Fruit fly (Drosophila melanogaster) whole organism, embryonic: ENCODE results near the gene CG33110.

ENCODE experiments used
- ATbp ChIP-seq: fragments of 200-800 bp; sonication (Bioruptor generic); optimal IDR thresholded peaks from 2 replicates; lab custom pipeline; 2017; ENCODE audit warnings: missing biosample characterization, mild to moderate bottlenecking, missing genetic modification characterization, missing genetic modification reagents
- Abd-B ChIP-seq: fragments of 200-800 bp; sonication (Bioruptor generic); optimal IDR thresholded peaks from 2 replicates; lab custom pipeline; 2018; ENCODE audit warnings: missing biosample characterization, mild to moderate bottlenecking, missing genetic modification characterization, moderate library complexity
- CG1024 ChIP-seq: fragments of 200-800 bp; sonication (Bioruptor generic); IDR thresholded peaks from 2 replicates; pipeline ENCODE4 v1.3.6; 2022; ENCODE audit warnings: missing biosample characterization, missing genetic modification characterization
- CG11695 ChIP-seq: fragments of 200-800 bp; sonication (Bioruptor generic); IDR thresholded peaks from 3 replicates; pipeline ENCODE4 v1.3.6; 2022; ENCODE audit warnings: missing biosample characterization, missing genetic modification characterization
- CG12219 ChIP-seq: fragments of 200-800 bp; sonication (Bioruptor generic); optimal IDR thresholded peaks from 3 replicates; lab custom pipeline; 2018; ENCODE audit warnings: missing biosample characterization, mild to moderate bottlenecking, missing genetic modification characterization
- CG13287 ChIP-seq: fragments of 200-800 bp; sonication (Bioruptor generic); IDR thresholded peaks from 2 replicates; pipeline ENCODE4 v1.3.6; 2022; ENCODE audit warnings: missing biosample characterization, missing genetic modification characterization; ENCODE audit not compliant: partially characterized antibody
- CG15073 ChIP-seq: fragments of 200-800 bp; sonication (Bioruptor generic); optimal IDR thresholded peaks from 2 replicates; lab custom pipeline; 2016; ENCODE audit warnings: missing biosample characterization, missing genetic modification characterization
- CG16779 ChIP-seq: fragments of 200-800 bp; sonication (Bioruptor generic); IDR thresholded peaks from 2 replicates; pipeline ENCODE4 v1.3.6; 2022; ENCODE audit warnings: missing biosample characterization, missing genetic modification characterization
- CG18262 ChIP-seq: fragments of 200-800 bp; optimal IDR thresholded peaks from 3 replicates; lab custom pipeline; 2019; ENCODE audit warnings: missing biosample characterization, mild to moderate bottlenecking, missing genetic modification characterization, moderate library complexity
- CG31365 ChIP-seq: fragments of 200-800 bp; sonication (Bioruptor generic); optimal IDR thresholded peaks from 2 replicates; lab custom pipeline; 2018; ENCODE audit warnings: missing biosample characterization, mild to moderate bottlenecking, missing genetic modification characterization
- CG33557 ChIP-seq: fragments of 200-800 bp; sonication (Bioruptor generic); optimal IDR thresholded peaks from 2 replicates; lab custom pipeline; 2019; ENCODE audit warnings: missing biosample characterization, mild to moderate bottlenecking, missing genetic modification characterization, moderate library complexity
- CG42726 ChIP-seq: fragments of 200-800 bp; sonication (Bioruptor generic); IDR thresholded peaks from 2 replicates; pipeline ENCODE4 v1.3.6; 2022; ENCODE audit warnings: missing biosample characterization, missing genetic modification characterization; ENCODE audit not compliant: partially characterized antibody
- CG4360 ChIP-seq: fragments of 200-800 bp; sonication (Bioruptor generic); IDR thresholded peaks from 2 replicates; pipeline ENCODE4 v1.3.6; 2022; ENCODE audit warnings: missing biosample characterization, missing genetic modification characterization
- CG4707 ChIP-seq: fragments of 200-800 bp; sonication (Bioruptor generic); optimal IDR thresholded peaks from 2 replicates; lab custom pipeline; 2018; ENCODE audit warnings: missing biosample characterization, mild to moderate bottlenecking, missing genetic modification characterization, moderate library complexity
- CG6175 ChIP-seq: fragments of 200-800 bp; sonication (Bioruptor generic); IDR thresholded peaks from 3 replicates; pipeline ENCODE4 v1.3.6; 2022; ENCODE audit warnings: missing biosample characterization, missing genetic modification characterization
- CG8359 ChIP-seq: fragments of 200-800 bp; sonication (Bioruptor generic); optimal IDR thresholded peaks from 2 replicates; lab custom pipeline; 2017; ENCODE audit warnings: missing biosample characterization, mild to moderate bottlenecking, missing genetic modification characterization, borderline replicate concordance
- CG8924 ChIP-seq: fragments of 200-800 bp; optimal IDR thresholded peaks from 3 replicates; lab custom pipeline; 2019; ENCODE audit warnings: missing biosample characterization, mild to moderate bottlenecking, missing genetic modification characterization, moderate library complexity
- CG9215 ChIP-seq: fragments of 200-800 bp; sonication (Bioruptor generic); IDR thresholded peaks from 2 replicates; pipeline ENCODE4 v1.3.6; 2022; ENCODE audit warnings: missing biosample characterization, missing genetic modification characterization
- CG9817 ChIP-seq: fragments of 200-800 bp; sonication (Bioruptor generic); optimal IDR thresholded peaks from 2 replicates; lab custom pipeline; 2018; ENCODE audit warnings: missing biosample characterization, mild to moderate bottlenecking, missing genetic modification characterization, moderate library complexity
- CG9876 ChIP-seq: fragments of 200-800 bp; sonication (Bioruptor generic); optimal IDR thresholded peaks from 2 replicates; lab custom pipeline; 2016; ENCODE audit warnings: missing biosample characterization, missing genetic modification characterization
- CrebB ChIP-seq: fragments of 200-800 bp; sonication (Bioruptor generic); optimal IDR thresholded peaks from 3 replicates; lab custom pipeline; 2018; ENCODE audit warnings: missing biosample characterization, mild to moderate bottlenecking, missing genetic modification characterization
- D ChIP-seq, 2 experiments: fragments of 200-800 bp in 1 of 2; fragments of >200 bp in 1 of 2; sonication (Bioruptor generic) in 1 of 2; optimal IDR thresholded peaks; 2 replicates in 1 of 2; 3 replicates in 1 of 2; lab custom pipeline; 2017; ENCODE audit warnings: mild to moderate bottlenecking in 1 of 2, missing biosample characterization in 1 of 2, missing genetic modification characterization in 1 of 2, missing genetic modification reagents in 1 of 2
- Dbx ChIP-seq: fragments of 200-800 bp; sonication (Bioruptor generic); IDR thresholded peaks from 3 replicates; pipeline ENCODE4 v1.3.6; 2022; ENCODE audit warnings: missing biosample characterization, missing genetic modification characterization
- Dfd ChIP-seq, 2 experiments: fragments of >200 bp; optimal IDR thresholded peaks; 2 replicates each; lab custom pipeline; 2017; ENCODE audit warnings: missing biosample characterization in 2 of 2, missing genetic modification characterization in 2 of 2
- E2f2 ChIP-seq: fragments of 200-800 bp; sonication (Bioruptor generic); IDR thresholded peaks from 2 replicates; pipeline ENCODE4 v1.3.6; 2022; ENCODE audit warnings: missing biosample characterization, missing genetic modification characterization
- Gug ChIP-seq: fragments of 200-800 bp; sonication (Bioruptor generic); IDR thresholded peaks from 4 replicates; pipeline ENCODE4 v1.3.6; 2022; ENCODE audit warnings: missing biosample characterization, missing genetic modification characterization
- HLH3B ChIP-seq: fragments of 200-800 bp; sonication (Bioruptor generic); IDR thresholded peaks from 2 replicates; pipeline ENCODE4 v1.3.6; 2022; ENCODE audit warnings: missing biosample characterization, missing genetic modification characterization
- Hmx ChIP-seq: fragments of 200-800 bp; sonication (Bioruptor generic); optimal IDR thresholded peaks from 2 replicates; lab custom pipeline; 2016; ENCODE audit warnings: missing biosample characterization, missing genetic modification characterization
- Lpt ChIP-seq: fragments of >200 bp; optimal IDR thresholded peaks from 2 replicates; lab custom pipeline; 2018; ENCODE audit warnings: missing biosample characterization, missing genetic modification characterization
- Mes4 ChIP-seq: fragments of 200-800 bp; sonication (Bioruptor generic); optimal IDR thresholded peaks from 2 replicates; lab custom pipeline; 2016; ENCODE audit warnings: missing biosample characterization, missing genetic modification characterization
- NK7.1 ChIP-seq: fragments of 200-800 bp; sonication (Bioruptor generic); optimal IDR thresholded peaks from 3 replicates; lab custom pipeline; 2016; ENCODE audit warnings: missing biosample characterization, missing genetic modification characterization
- Neu2 ChIP-seq: fragments of 200-800 bp; sonication (Bioruptor generic); optimal IDR thresholded peaks from 3 replicates; lab custom pipeline; 2016; ENCODE audit warnings: missing biosample characterization, missing genetic modification characterization, borderline replicate concordance
- NfI ChIP-seq: fragments of 200-800 bp; sonication (Bioruptor generic); optimal IDR thresholded peaks from 3 replicates; lab custom pipeline; 2018; ENCODE audit warnings: missing biosample characterization, mild to moderate bottlenecking, missing genetic modification characterization, moderate library complexity
- Sry-β ChIP-seq: fragments of 200-800 bp; sonication (Bioruptor generic); optimal IDR thresholded peaks from 2 replicates; lab custom pipeline; 2018; ENCODE audit warnings: missing biosample characterization, mild to moderate bottlenecking, missing genetic modification characterization, moderate library complexity
- ac ChIP-seq: fragments of 200-800 bp; sonication (Bioruptor generic); optimal IDR thresholded peaks from 3 replicates; lab custom pipeline; 2017; ENCODE audit warnings: missing biosample characterization, mild to moderate bottlenecking, missing genetic modification characterization
- cg ChIP-seq: fragments of 200-800 bp; sonication (Bioruptor generic); optimal IDR thresholded peaks from 3 replicates; lab custom pipeline; 2019; ENCODE audit warnings: missing biosample characterization, mild to moderate bottlenecking, missing genetic modification characterization, moderate library complexity
- crol ChIP-seq: fragments of 200-800 bp; sonication (Bioruptor generic); IDR thresholded peaks from 2 replicates; pipeline ENCODE4 v1.3.6; 2022; ENCODE audit warnings: missing biosample characterization, missing genetic modification characterization
- dmrt99B ChIP-seq: fragments of 200-800 bp; sonication (Bioruptor generic); optimal IDR thresholded peaks from 2 replicates; lab custom pipeline; 2018; ENCODE audit warnings: missing biosample characterization, mild to moderate bottlenecking, missing genetic modification characterization, moderate library complexity
- fd96Cb ChIP-seq: fragments of 200-800 bp; sonication (Bioruptor generic); optimal IDR thresholded peaks from 2 replicates; lab custom pipeline; 2018; ENCODE audit warnings: missing biosample characterization, mild to moderate bottlenecking, missing genetic modification characterization, moderate library complexity
- grau ChIP-seq: fragments of 200-800 bp; optimal IDR thresholded peaks from 3 replicates; lab custom pipeline; 2019; ENCODE audit warnings: missing biosample characterization, mild to moderate bottlenecking, missing genetic modification characterization, moderate library complexity
- ind ChIP-seq: fragments of 200-800 bp; sonication (Bioruptor generic); optimal IDR thresholded peaks from 3 replicates; lab custom pipeline; 2016; ENCODE audit warnings: missing biosample characterization, missing genetic modification characterization
- mam ChIP-seq: fragments of 200-800 bp; sonication (Bioruptor generic); optimal IDR thresholded peaks from 3 replicates; lab custom pipeline; 2016; ENCODE audit warnings: missing biosample characterization, missing genetic modification characterization
- pan ChIP-seq, 4 experiments: fragments of >200 bp in 3 of 4; fragments of 200-800 bp in 1 of 4; sonication (Bioruptor generic) in 1 of 4; optimal IDR thresholded peaks in 3 of 4; IDR thresholded peaks in 1 of 4; 2 replicates each; pipeline versions ENCODE4 v1.3.6 to Lab custom; 2017 to 2022; ENCODE audit warnings: missing biosample characterization in 2 of 4, missing genetic modification characterization in 2 of 4, mixed read lengths in 1 of 4
- ranshi ChIP-seq: fragments of 200-800 bp; sonication (Bioruptor generic); IDR thresholded peaks from 2 replicates; pipeline ENCODE4 v1.3.6; 2022; ENCODE audit warnings: missing biosample characterization, missing genetic modification characterization
- run ChIP-seq: fragments of 200-800 bp; sonication (Bioruptor generic); optimal IDR thresholded peaks from 3 replicates; lab custom pipeline; 2018; ENCODE audit warnings: missing biosample characterization, mild to moderate bottlenecking, missing genetic modification characterization
- sens-2 ChIP-seq: fragments of 200-800 bp; sonication (Bioruptor generic); IDR thresholded peaks from 2 replicates; pipeline ENCODE4 v1.3.6; 2022; ENCODE audit warnings: missing biosample characterization, missing genetic modification characterization
- sna ChIP-seq: fragments of 200-800 bp; sonication (Bioruptor generic); IDR thresholded peaks from 2 replicates; pipeline ENCODE4 v1.3.6; 2022; ENCODE audit warnings: missing biosample characterization, missing genetic modification characterization; ENCODE audit not compliant: partially characterized antibody
- wdn ChIP-seq: fragments of 200-800 bp; sonication (Bioruptor generic); IDR thresholded peaks from 2 replicates; pipeline ENCODE4 v1.3.6; 2022; ENCODE audit warnings: missing biosample characterization, missing genetic modification characterization

Gene CG33110

dm6 chr3R:22590668-22591275 lies 20.8 kb downstream of the CG33110 start (continued):
- TF ChIP-seq Mes4 (peak; percentile 40), dmrt99B (tag; lab: Kevin White, UChicago) (peak; percentile 67), Lpt (GFP tag; lab: Kevin White, UChicago) (no peak), CG18262 (tag; lab: Kevin White, UChicago) (peak; percentile 91), sens-2 (GFP tag; lab: Robert Waterston, UW) (no peak), CG1024 (GFP tag; lab: Robert Waterston, UW) (no peak), NfI (GFP tag; lab: Kevin White, UChicago) (no peak), CG9817 (peak; percentile 18), run (tag; lab: Kevin White, UChicago) (no peak), CG8359 (GFP tag; lab: Kevin White, UChicago) (peak; percentile 63), HLH3B (GFP tag; lab: Robert Waterston, UW) (peak; percentile 22; the same call in 1 of the 2 replicates), Gug (no peak), CG8924 (tag; lab: Kevin White, UChicago) (peak; percentile 68), wdn (GFP tag; lab: Robert Waterston, UW) (no peak), E2f2 (peak; percentile 34; the same call in 1 of the 2 replicates), CG12219 (GFP tag; lab: Kevin White, UChicago) (peak; percentile 40), Hmx (GFP tag; lab: Kevin White, UChicago) (no peak), CG31365 (tag; lab: Kevin White, UChicago) (no peak), mam (GFP tag; lab: Kevin White, UChicago) (peak; percentile 20), ATbp (GFP tag; lab: Kevin White, UChicago) (peak; percentile 68), ind (GFP tag; lab: Kevin White, UChicago) (peak; percentile 18), Neu2 (GFP tag; lab: Kevin White, UChicago) (no peak), CG9876 (GFP tag; lab: Kevin White, UChicago) (no peak), fd96Cb (tag; lab: Kevin White, UChicago) (peak; percentile 79), CG4360 (GFP tag; lab: Robert Waterston, UW) (peak; percentile 40; the same call in 1 of the 2 replicates), Dfd (GFP tag; optimal IDR thresholded peaks at IDR 0.05; lab: Kevin White, UChicago) (no peak), CG4707 (GFP tag; lab: Kevin White, UChicago) (peak; percentile 49), CG9215 (GFP tag; lab: Robert Waterston, UW) (no peak), crol (GFP tag; lab: Robert Waterston, UW) (no peak; the same call in 1 of the 2 replicates), CG11695 (no peak), CG16779 (no peak), Abd-B (GFP tag; lab: Kevin White, UChicago) (peak; percentile 64), ranshi (GFP tag; lab: Robert Waterston, UW) (no peak; the same call in none of the 2 replicates), Dbx (GFP tag; lab: Robert Waterston, UW) (no peak), CG15073 (GFP tag; lab: Kevin White, UChicago) (no peak), Sry-β (peak; percentile 1), pan (optimal IDR thresholded peaks at IDR 0.05; lab: Kevin White, UChicago) (peak in 1 of 2 experiments; percentile 45), pan (GFP tag; optimal IDR thresholded peaks at IDR 0.05 in 1 of 2, IDR thresholded peaks at IDR 0.05 in 1 of 2) (no peak), NK7.1 (GFP tag; lab: Kevin White, UChicago) (no peak), CG33557 (GFP tag; lab: Kevin White, UChicago) (peak; percentile 74), grau (peak; percentile 69), CG13287 (no peak), sna (GFP tag; lab: Robert Waterston, UW) (no peak), ac (GFP tag; lab: Kevin White, UChicago) (peak; percentile 1), CrebB (tag; lab: Kevin White, UChicago) (no peak), CG42726 (GFP tag; lab: Robert Waterston, UW) (no peak), D (optimal IDR thresholded peaks at IDR 0.05; lab: Kevin White, UChicago) (no peak), D (GFP tag; optimal IDR thresholded peaks at IDR 0.05; lab: Kevin White, UChicago) (peak; percentile 81), CG6175 (no peak), cg (peak; percentile 75)
